Fruit fly (Drosophila melanogaster) whole organism, embryonic: Measurements from ENCODE around the gene Cul5.
A peak's percentile ranks its signal among the peaks of the same experiment; 100 is the strongest.

ENCODE experiments used
- Aef1 ChIP-seq: fragments of 200-800 bp; sonication (Bioruptor generic); IDR thresholded peaks from 3 replicates; pipeline ENCODE4 v1.3.6; 2022; ENCODE audit warnings: missing biosample characterization, missing genetic modification characterization
- B-H1 ChIP-seq: fragments of 200-800 bp; sonication (Bioruptor generic); IDR thresholded peaks from 3 replicates; pipeline ENCODE4 v1.3.6; 2022; ENCODE audit warnings: missing biosample characterization, missing genetic modification characterization
- B-H2 ChIP-seq: fragments of 200-800 bp; sonication (Bioruptor generic); optimal IDR thresholded peaks from 2 replicates; lab custom pipeline; 2018; ENCODE audit warnings: missing biosample characterization, mild to moderate bottlenecking, missing genetic modification characterization
- CG10209 ChIP-seq: fragments of 200-800 bp; sonication (Bioruptor generic); optimal IDR thresholded peaks from 3 replicates; lab custom pipeline; 2017; ENCODE audit warnings: missing biosample characterization, mild to moderate bottlenecking, missing genetic modification characterization, missing genetic modification reagents
- CG10321 ChIP-seq: fragments of 200-800 bp; sonication (Bioruptor generic); IDR thresholded peaks from 2 replicates; pipeline ENCODE4 v1.3.6; 2022; ENCODE audit warnings: missing biosample characterization, missing genetic modification characterization
- CG10366 ChIP-seq: fragments of 200-800 bp; sonication (Bioruptor generic); IDR thresholded peaks from 2 replicates; pipeline ENCODE4 v1.3.6; 2022; ENCODE audit warnings: missing biosample characterization, missing genetic modification characterization
- CG12236 ChIP-seq: fragments of 200-800 bp; sonication (Bioruptor generic); optimal IDR thresholded peaks from 2 replicates; lab custom pipeline; 2016; ENCODE audit warnings: missing biosample characterization, missing genetic modification characterization
- CG14441 ChIP-seq: fragments of 200-800 bp; sonication (Bioruptor generic); IDR thresholded peaks from 2 replicates; pipeline ENCODE4 v1.3.6; 2022; ENCODE audit warnings: missing biosample characterization, missing genetic modification characterization
- CG14710 ChIP-seq: fragments of 200-800 bp; sonication (Bioruptor generic); optimal IDR thresholded peaks from 3 replicates; lab custom pipeline; 2019; ENCODE audit warnings: missing biosample characterization, mild to moderate bottlenecking, missing genetic modification characterization, moderate library complexity
- CG1529 ChIP-seq: fragments of 200-800 bp; sonication (Bioruptor generic); optimal IDR thresholded peaks from 3 replicates; lab custom pipeline; 2018; ENCODE audit warnings: missing biosample characterization, missing genetic modification characterization
- CG1602 ChIP-seq: fragments of 200-800 bp; sonication (Bioruptor generic); optimal IDR thresholded peaks from 3 replicates; lab custom pipeline; 2016; ENCODE audit warnings: missing biosample characterization, missing genetic modification characterization
- CG1603 ChIP-seq: fragments of 200-800 bp; sonication (Bioruptor generic); optimal IDR thresholded peaks from 2 replicates; lab custom pipeline; 2019; ENCODE audit warnings: missing biosample characterization, mild to moderate bottlenecking, missing genetic modification characterization, moderate library complexity
- CG16779 ChIP-seq: fragments of 200-800 bp; sonication (Bioruptor generic); IDR thresholded peaks from 2 replicates; pipeline ENCODE4 v1.3.6; 2022; ENCODE audit warnings: missing biosample characterization, missing genetic modification characterization
- CG17802 ChIP-seq: fragments of 200-800 bp; sonication (Bioruptor generic); optimal IDR thresholded peaks from 2 replicates; lab custom pipeline; 2018; ENCODE audit warnings: missing biosample characterization, mild to moderate bottlenecking, missing genetic modification characterization, moderate library complexity
- CG1832 ChIP-seq: fragments of 200-800 bp; sonication (Bioruptor generic); optimal IDR thresholded peaks from 2 replicates; lab custom pipeline; 2017; ENCODE audit warnings: missing biosample characterization, mild to moderate bottlenecking, missing genetic modification characterization, inconsistent platforms
- CG2202 ChIP-seq: fragments of 200-800 bp; sonication (Bioruptor generic); optimal IDR thresholded peaks from 2 replicates; lab custom pipeline; 2018; ENCODE audit warnings: missing biosample characterization, mild to moderate bottlenecking, missing genetic modification characterization
- CG33213 ChIP-seq: fragments of 200-800 bp; sonication (Bioruptor generic); optimal IDR thresholded peaks from 3 replicates; lab custom pipeline; 2016; ENCODE audit warnings: missing biosample characterization, missing genetic modification characterization
- CG4854 ChIP-seq: fragments of 200-800 bp; sonication (Bioruptor generic); optimal IDR thresholded peaks from 2 replicates; lab custom pipeline; 2016; ENCODE audit warnings: missing biosample characterization, missing genetic modification characterization, inconsistent platforms
- CG7745 ChIP-seq: fragments of 200-800 bp; sonication (Bioruptor generic); optimal IDR thresholded peaks from 2 replicates; lab custom pipeline; 2018; ENCODE audit warnings: missing biosample characterization, mild to moderate bottlenecking, missing genetic modification characterization, moderate library complexity
- CG9876 ChIP-seq: fragments of 200-800 bp; sonication (Bioruptor generic); optimal IDR thresholded peaks from 2 replicates; lab custom pipeline; 2016; ENCODE audit warnings: missing biosample characterization, missing genetic modification characterization
- CkIIα-i1 ChIP-seq: fragments of 200-800 bp; sonication (Bioruptor generic); IDR thresholded peaks from 2 replicates; pipeline ENCODE4 v1.3.6; 2022; ENCODE audit warnings: missing biosample characterization, missing genetic modification characterization
- D19A ChIP-seq: fragments of 200-800 bp; optimal IDR thresholded peaks from 3 replicates; lab custom pipeline; 2019; ENCODE audit warnings: missing biosample characterization, mild to moderate bottlenecking, missing genetic modification characterization, moderate library complexity
- Ets97D ChIP-seq: fragments of 200-800 bp; sonication (Bioruptor generic); optimal IDR thresholded peaks from 3 replicates; lab custom pipeline; 2016; ENCODE audit warnings: missing biosample characterization, missing genetic modification characterization
- Gsc ChIP-seq: fragments of 200-800 bp; sonication (Bioruptor generic); IDR thresholded peaks from 2 replicates; pipeline ENCODE4 v1.3.6; 2022; ENCODE audit warnings: missing biosample characterization, missing genetic modification characterization
- Hmr ChIP-seq: fragments of 200-800 bp; sonication (Bioruptor generic); optimal IDR thresholded peaks from 3 replicates; lab custom pipeline; 2017; ENCODE audit warnings: mild to moderate bottlenecking, missing biosample characterization, missing genetic modification reagents, missing genetic modification characterization
- MBD-R2 ChIP-seq: fragments of 200-800 bp; sonication (Bioruptor generic); IDR thresholded peaks from 2 replicates; pipeline ENCODE4 v1.3.6; 2022; ENCODE audit warnings: missing biosample characterization, missing genetic modification characterization
- Nf-YC ChIP-seq: fragments of 200-800 bp; optimal IDR thresholded peaks from 3 replicates; lab custom pipeline; 2019; ENCODE audit warnings: missing biosample characterization, mild to moderate bottlenecking, missing genetic modification characterization, moderate library complexity
- NfI ChIP-seq: fragments of 200-800 bp; sonication (Bioruptor generic); optimal IDR thresholded peaks from 3 replicates; lab custom pipeline; 2018; ENCODE audit warnings: missing biosample characterization, mild to moderate bottlenecking, missing genetic modification characterization, moderate library complexity
- Optix ChIP-seq: fragments of 200-800 bp; sonication (Bioruptor generic); IDR thresholded peaks from 3 replicates; pipeline ENCODE4 v1.3.6; 2022; ENCODE audit warnings: missing biosample characterization, missing genetic modification characterization
- Ptx1 ChIP-seq: fragments of 200-800 bp; sonication (Bioruptor generic); IDR thresholded peaks from 2 replicates; pipeline ENCODE4 v1.3.6; 2022; ENCODE audit warnings: missing biosample characterization, missing genetic modification characterization
- bab2 ChIP-seq: fragments of 200-800 bp; sonication (Bioruptor generic); optimal IDR thresholded peaks from 2 replicates; lab custom pipeline; 2016; ENCODE audit warnings: missing biosample characterization, missing genetic modification characterization
- bigmax ChIP-seq: fragments of 200-800 bp; sonication (Bioruptor generic); optimal IDR thresholded peaks from 2 replicates; lab custom pipeline; 2018; ENCODE audit warnings: missing biosample characterization, mild to moderate bottlenecking, missing genetic modification characterization
- chn ChIP-seq: fragments of 200-800 bp; sonication (Bioruptor generic); optimal IDR thresholded peaks from 2 replicates; lab custom pipeline; 2016; ENCODE audit warnings: missing biosample characterization, missing genetic modification characterization
- dati ChIP-seq: fragments of 200-800 bp; sonication (Bioruptor generic); IDR thresholded peaks from 2 replicates; pipeline ENCODE4 v1.3.6; 2022; ENCODE audit warnings: missing biosample characterization, missing genetic modification characterization
- dimm ChIP-seq: fragments of 200-800 bp; sonication (Bioruptor generic); IDR thresholded peaks from 2 replicates; pipeline ENCODE4 v1.3.6; 2022; ENCODE audit warnings: missing biosample characterization, missing genetic modification characterization
- dmrt11E ChIP-seq: fragments of 200-800 bp; sonication (Bioruptor generic); optimal IDR thresholded peaks from 3 replicates; lab custom pipeline; 2018; ENCODE audit warnings: missing biosample characterization, mild to moderate bottlenecking, missing genetic modification characterization, moderate library complexity
- dpn ChIP-seq, 2 experiments: fragments of 200-800 bp; sonication (Bioruptor generic); optimal IDR thresholded peaks; 3 replicates each; lab custom pipeline; 2016; ENCODE audit warnings: missing biosample characterization in 2 of 2, missing genetic modification characterization in 2 of 2
- dysf ChIP-seq: fragments of 200-800 bp; sonication (Bioruptor generic); IDR thresholded peaks from 3 replicates; pipeline ENCODE4 v1.3.6; 2022; ENCODE audit warnings: missing biosample characterization, missing genetic modification characterization
- ewg ChIP-seq: fragments of 200-800 bp; sonication (Bioruptor generic); optimal IDR thresholded peaks from 3 replicates; lab custom pipeline; 2017; ENCODE audit warnings: mild to moderate bottlenecking, missing biosample characterization, missing genetic modification reagents, missing genetic modification characterization
- fd96Cb ChIP-seq: fragments of 200-800 bp; sonication (Bioruptor generic); optimal IDR thresholded peaks from 2 replicates; lab custom pipeline; 2018; ENCODE audit warnings: missing biosample characterization, mild to moderate bottlenecking, missing genetic modification characterization, moderate library complexity
- ftz-f1 ChIP-seq: fragments of 200-800 bp; sonication (Bioruptor generic); optimal IDR thresholded peaks from 2 replicates; lab custom pipeline; 2016; ENCODE audit warnings: missing biosample characterization, missing genetic modification characterization
- gro ChIP-seq: fragments of 200-800 bp; sonication (Bioruptor generic); optimal IDR thresholded peaks from 2 replicates; lab custom pipeline; 2016; ENCODE audit warnings: missing biosample characterization, missing genetic modification characterization
- klu ChIP-seq: fragments of 200-800 bp; sonication (Bioruptor generic); IDR thresholded peaks from 2 replicates; pipeline ENCODE4 v1.3.6; 2022; ENCODE audit warnings: missing biosample characterization, missing genetic modification characterization
- lbe ChIP-seq: fragments of 200-800 bp; sonication (Bioruptor generic); optimal IDR thresholded peaks from 2 replicates; lab custom pipeline; 2016; ENCODE audit warnings: missing biosample characterization, mild to moderate bottlenecking, missing genetic modification characterization
- nerfin-2 ChIP-seq: fragments of 200-800 bp; sonication (Bioruptor generic); IDR thresholded peaks from 2 replicates; pipeline ENCODE4 v1.3.6; 2022; ENCODE audit warnings: missing biosample characterization, missing genetic modification characterization; ENCODE audit not compliant: partially characterized antibody
- p53 ChIP-seq: fragments of 200-800 bp; sonication (Bioruptor generic); optimal IDR thresholded peaks from 2 replicates; lab custom pipeline; 2016; ENCODE audit warnings: missing biosample characterization, missing genetic modification characterization
- pros ChIP-seq: fragments of 200-800 bp; sonication (Bioruptor generic); optimal IDR thresholded peaks from 3 replicates; lab custom pipeline; 2019; ENCODE audit warnings: missing biosample characterization, mild to moderate bottlenecking, missing genetic modification characterization, moderate library complexity
- so ChIP-seq: fragments of 200-800 bp; sonication (Bioruptor generic); IDR thresholded peaks from 3 replicates; pipeline ENCODE4 v1.3.6; 2022; ENCODE audit warnings: missing biosample characterization, missing genetic modification characterization
- ssp ChIP-seq: fragments of 200-800 bp; sonication (Bioruptor generic); IDR thresholded peaks from 2 replicates; pipeline ENCODE4 v1.3.6; 2022; ENCODE audit warnings: missing biosample characterization, missing genetic modification characterization
- stwl ChIP-seq: fragments of 200-800 bp; sonication (Bioruptor generic); optimal IDR thresholded peaks from 3 replicates; lab custom pipeline; 2018; ENCODE audit warnings: missing biosample characterization, mild to moderate bottlenecking, missing genetic modification characterization, moderate library complexity

Gene Cul5

DNA sequence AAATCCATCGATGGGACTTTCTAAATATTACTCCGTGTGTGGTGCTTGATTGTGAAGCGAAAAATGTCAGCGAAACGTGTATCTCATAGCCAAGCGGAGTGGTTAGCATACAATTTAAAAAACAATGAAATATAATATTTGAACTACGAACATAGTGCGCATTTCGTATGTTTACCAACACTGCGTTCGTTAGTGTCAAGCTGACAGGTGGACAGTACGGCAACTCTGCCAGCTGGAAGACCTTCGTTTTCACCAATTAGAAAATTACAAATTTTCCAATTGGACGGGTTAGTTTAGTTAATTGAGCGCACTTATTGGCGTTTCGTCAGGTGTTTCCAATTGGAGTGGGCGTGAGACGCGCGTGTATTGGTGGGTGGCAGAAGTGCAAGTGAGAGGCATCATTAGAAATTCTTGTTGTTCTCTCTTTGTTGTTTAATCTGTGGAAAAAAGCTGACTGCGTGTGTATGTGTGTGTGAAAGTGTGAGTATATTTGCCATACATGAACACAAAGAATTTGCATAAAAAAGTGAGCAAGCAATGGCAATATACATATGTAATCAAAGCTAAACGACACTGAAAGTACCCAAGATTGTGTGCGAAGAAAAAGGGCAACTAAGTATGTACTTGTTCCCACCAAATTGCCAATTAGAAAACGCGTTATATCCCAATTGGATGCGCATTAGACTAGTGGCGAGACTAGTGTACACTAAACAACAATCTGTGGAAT lies 22.9 kb downstream of the Cul5 start (continued):
- TF ChIP-seq CG16779 (GFP tag; lab: Robert Waterston, UW) (no peak), CG10209 (GFP tag; lab: Kevin White, UChicago) (peak; percentile 21), CG10321 (GFP tag; lab: Robert Waterston, UW) (no peak), bigmax (GFP tag; lab: Kevin White, UChicago) (no peak), CG14441 (GFP tag; lab: Robert Waterston, UW) (0 out of 2 replicates have a peak, but pooled peaks have one; percentile 12), CG4854 (GFP tag; lab: Kevin White, UChicago) (no peak), chn (GFP tag; lab: Kevin White, UChicago) (peak; percentile 66), CG1832 (no peak), Ptx1 (0 out of 2 replicates have a peak, but pooled peaks have one; percentile 7), Nf-YC (peak; percentile 91), Ets97D (GFP tag; lab: Kevin White, UChicago) (peak; percentile 80), CG14710 (tag; lab: Kevin White, UChicago) (no peak), fd96Cb (tag; lab: Kevin White, UChicago) (peak; percentile 8), gro (GFP tag; lab: Kevin White, UChicago) (peak; percentile 15), CkIIα-i1 (GFP tag; lab: Robert Waterston, UW) (no peak), pros (GFP tag; lab: Kevin White, UChicago) (no peak), CG12236 (GFP tag; lab: Kevin White, UChicago) (no peak), ewg (GFP tag; lab: Kevin White, UChicago) (peak; percentile 78), Hmr (no peak), so (no peak), CG1529 (GFP tag; lab: Kevin White, UChicago) (no peak), klu (GFP tag; lab: Robert Waterston, UW) (no peak), B-H1 (GFP tag; lab: Robert Waterston, UW) (no peak), Gsc (GFP tag; lab: Robert Waterston, UW) (no peak), ssp (no peak), CG2202 (tag; lab: Kevin White, UChicago) (no peak), CG10366 (no peak), CG9876 (GFP tag; lab: Kevin White, UChicago) (peak; percentile 6), CG33213 (GFP tag; lab: Kevin White, UChicago) (peak; percentile 46), bab2 (GFP tag; lab: Kevin White, UChicago) (no peak), NfI (GFP tag; lab: Kevin White, UChicago) (peak; percentile 53), p53 (GFP tag; lab: Kevin White, UChicago) (no peak), Aef1 (GFP tag; lab: Robert Waterston, UW) (no peak), CG17802 (tag; lab: Kevin White, UChicago) (peak; percentile 2), MBD-R2 (GFP tag; lab: Robert Waterston, UW) (peak; percentile 36), nerfin-2 (GFP tag; lab: Robert Waterston, UW) (no peak), dati (GFP tag; lab: Robert Waterston, UW) (no peak), D19A (tag; lab: Kevin White, UChicago) (no peak), ftz-f1 (GFP tag; lab: Kevin White, UChicago) (peak; percentile 96), Optix (no peak), dysf (0 out of 3 replicates have a peak, but pooled peaks have one; percentile 8), CG7745 (no peak), dimm (no peak), dpn (GFP tag; optimal IDR thresholded peaks at IDR 0.05; lab: Kevin White, UChicago) (peak; percentile 2 to 56), B-H2 (GFP tag; lab: Kevin White, UChicago) (peak; percentile 65), CG1603 (peak; percentile 57), lbe (peak; percentile 10), stwl (tag; lab: Kevin White, UChicago) (peak; percentile 95), CG1602 (GFP tag; lab: Kevin White, UChicago) (no peak), dmrt11E (peak; percentile 17)
